Worm (Caenorhabditis elegans): Measurements from ENCODE around the gene F45E6.1.
A peak's percentile ranks its signal among the peaks of the same experiment; 100 is the strongest.

The F45E6.1 gene

ce11 chrX:12472232-12472631, 5.0 kb downstream of the F45E6.1 start:
- no peak for TF ChIP-seq spr-1 (tag; optimal IDR thresholded peaks at IDR 0.05)
- no peak for TF ChIP-seq ceh-62 (tag; optimal IDR thresholded peaks at IDR 0.05)
- TF ChIP-seq lin-13 (GFP tag; optimal IDR thresholded peaks at IDR 0.05) = no peak
- TF ChIP-seq aha-1 (tag) = peak; percentile 94
- TF ChIP-seq R02D3.7 (tag; optimal IDR thresholded peaks at IDR 0.05) = no peak
- no peak for TF ChIP-seq Y48G9A.11 (GFP tag; IDR thresholded peaks at IDR 0.05)
- no peak for TF ChIP-seq dmd-8 (GFP tag; IDR thresholded peaks at IDR 0.05)
- no peak for TF ChIP-seq zfp-3 (GFP tag; conservative IDR thresholded peaks at IDR 0.05)
- 0 out of 2 replicates have a peak, but pooled peaks have one; percentile 10 for TF ChIP-seq set-16 (GFP tag; IDR thresholded peaks at IDR 0.05)
- no peak for TF ChIP-seq lin-38 (GFP tag; IDR thresholded peaks at IDR 0.05)
- no peak for TF ChIP-seq sdz-12 (GFP tag; optimal IDR thresholded peaks at IDR 0.05)
- TF ChIP-seq egl-27 (tag; optimal IDR thresholded peaks at IDR 0.05) = no peak
- TF ChIP-seq ztf-7 (tag; optimal IDR thresholded peaks at IDR 0.05) = no peak
- no peak for TF ChIP-seq tra-1 (GFP tag; IDR thresholded peaks at IDR 0.05)
- TF ChIP-seq hif-1 (tag; optimal IDR thresholded peaks at IDR 0.05) = no peak
- TF ChIP-seq lim-7 (GFP tag; IDR thresholded peaks at IDR 0.05) = no peak
- TF ChIP-seq dmd-9 (GFP tag; IDR thresholded peaks at IDR 0.05) = no peak

ce11 chrX:12469846-12470245, 7.4 kb downstream of the F45E6.1 start:
- TF ChIP-seq unc-62 (GFP tag; optimal IDR thresholded peaks at IDR 0.05 in 1 of 2) = peak in 1 of 2 experiments; percentile 94
- no peak for TF ChIP-seq unc-62 (tag; optimal IDR thresholded peaks at IDR 0.05)
- no peak for TF ChIP-seq ces-1 (GFP tag; optimal IDR thresholded peaks at IDR 0.05)

ce11 chrX:12467660-12468111, 9.6 kb downstream of the F45E6.1 start, which contains the start of gene myo-2:
myo-2 (plus strand) TSS chrX:12468061.
- TF ChIP-seq set-16 (GFP tag; IDR thresholded peaks at IDR 0.05) = peak; percentile 14; the same call in 1 of the 2 replicates
- no peak for TF ChIP-seq lim-7 (GFP tag; IDR thresholded peaks at IDR 0.05)
- no peak for TF ChIP-seq ceh-44 (GFP tag; IDR thresholded peaks at IDR 0.05)
- no peak for TF ChIP-seq nhr-28 (tag; optimal IDR thresholded peaks at IDR 0.05)
- no peak for TF ChIP-seq snpc-1.2 (GFP tag; IDR thresholded peaks at IDR 0.05)
- TF ChIP-seq mdt-29 (GFP tag; IDR thresholded peaks at IDR 0.05) = no peak
- no peak for TF ChIP-seq nhr-42 (GFP tag; IDR thresholded peaks at IDR 0.05)
- no peak for TF ChIP-seq nhr-102 (tag; optimal IDR thresholded peaks at IDR 0.05)

ce11 chrX:12466769-12467168, 10.5 kb downstream of the F45E6.1 start, which contains the start of gene cdf-2:
cdf-2 (minus strand) TSS chrX:12466917.
- TF ChIP-seq ceh-82 (tag; optimal IDR thresholded peaks at IDR 0.05) = no peak
- no peak for TF ChIP-seq nhr-48 (tag; optimal IDR thresholded peaks at IDR 0.05)
- no peak for TF ChIP-seq Y5F2A.4 (GFP tag; optimal IDR thresholded peaks at IDR 0.05)
- no peak for TF ChIP-seq pha-4 (GFP tag; IDR thresholded peaks at IDR 0.05)
- no peak for TF ChIP-seq pha-4 (tag; optimal IDR thresholded peaks at IDR 0.05)
- TF ChIP-seq unc-62 (GFP tag; optimal IDR thresholded peaks at IDR 0.05 in 1 of 2) = no peak
- TF ChIP-seq unc-62 (tag; optimal IDR thresholded peaks at IDR 0.05) = no peak
- TF ChIP-seq D1046.2 (GFP tag; IDR thresholded peaks at IDR 0.05) = no peak
- no peak for TF ChIP-seq hmg-1.1 (GFP tag; IDR thresholded peaks at IDR 0.05)
- TF ChIP-seq lsy-2 (tag; optimal IDR thresholded peaks at IDR 0.05) = no peak
- no peak for TF ChIP-seq nhr-237 (tag; optimal IDR thresholded peaks at IDR 0.05)
- peak; percentile 19 for TF ChIP-seq nhr-102 (tag; optimal IDR thresholded peaks at IDR 0.05)
- no peak for TF ChIP-seq unc-130 (GFP tag; optimal IDR thresholded peaks at IDR 0.05)
- no peak for TF ChIP-seq lir-3 (tag; optimal IDR thresholded peaks at IDR 0.05)
- TF ChIP-seq zfp-2 (tag; optimal IDR thresholded peaks at IDR 0.05) = no peak
- no peak for TF ChIP-seq R02D3.7 (tag; optimal IDR thresholded peaks at IDR 0.05)
- TF ChIP-seq lin-13 (GFP tag; optimal IDR thresholded peaks at IDR 0.05) = no peak
- TF ChIP-seq daf-19 (GFP tag; conservative IDR thresholded peaks at IDR 0.05) = no peak
- TF ChIP-seq Y48G9A.11 (GFP tag; IDR thresholded peaks at IDR 0.05) = no peak
- no peak for TF ChIP-seq unc-39 (tag; optimal IDR thresholded peaks at IDR 0.05)
- TF ChIP-seq ZK546.5 (tag; optimal IDR thresholded peaks at IDR 0.05) = no peak
- TF ChIP-seq dmd-6 (GFP tag; IDR thresholded peaks at IDR 0.05) = peak; percentile 58
- TF ChIP-seq fkh-10 (GFP tag; optimal IDR thresholded peaks at IDR 0.05) = no peak
- TF ChIP-seq F26F4.8 (GFP tag; conservative IDR thresholded peaks at IDR 0.05) = no peak
- TF ChIP-seq aly-2 (tag; optimal IDR thresholded peaks at IDR 0.05) = no peak
- TF ChIP-seq dmd-8 (GFP tag; IDR thresholded peaks at IDR 0.05) = no peak
- TF ChIP-seq dve-1 (tag; optimal IDR thresholded peaks at IDR 0.05; ENCODE audit: insufficient read depth) = no peak
- no peak for TF ChIP-seq daf-16 (GFP tag; optimal IDR thresholded peaks at IDR 0.05)
- TF ChIP-seq daf-16 (tag; optimal IDR thresholded peaks at IDR 0.05) = peak; percentile 91
